Worm (Caenorhabditis elegans) whole organism, L1 larva: ENCODE results near the gene F56D6.6.

Source experiments
- C16A3.4 ChIP-seq: fragments of 150-350 bp; optimal IDR thresholded peaks from 2 replicates; lab custom pipeline; 2014; ENCODE audit warnings: missing biosample characterization, missing genetic modification characterization
- alr-1 ChIP-seq: fragments of 200-800 bp; sonication (Bioruptor generic); optimal IDR thresholded peaks from 2 replicates; lab custom pipeline; 2018; ENCODE audit warnings: borderline replicate concordance, mild to moderate bottlenecking, missing genetic modification characterization, missing compliant biosample characterization
- aly-2 ChIP-seq: fragments of 150-350 bp; optimal IDR thresholded peaks from 2 replicates; lab custom pipeline; 2014; ENCODE audit warnings: missing biosample characterization, missing genetic modification characterization
- ama-1 ChIP-seq: fragments of 150-350 bp; optimal IDR thresholded peaks from 2 replicates; lab custom pipeline; 2014
- blmp-1 ChIP-seq: fragments of 150-350 bp; optimal IDR thresholded peaks from 2 replicates; lab custom pipeline; 2014; ENCODE audit warnings: missing biosample characterization, missing genetic modification characterization
- ceh-82 ChIP-seq, 3 experiments: fragments of 150-350 bp in 1 of 3; sonication (generic microtip) in 2 of 3; optimal IDR thresholded peaks; 2 replicates each; lab custom pipeline; 2014 to 2017; ENCODE audit warnings: missing biosample characterization in 3 of 3, missing genetic modification characterization in 3 of 3
- ceh-90 ChIP-seq: sonication (generic microtip); optimal IDR thresholded peaks from 2 replicates; lab custom pipeline; 2016; ENCODE audit warnings: missing genetic modification characterization, missing compliant biosample characterization
- dpl-1 ChIP-seq, 3 experiments: fragments of 150-350 bp in 2 of 3; sonication (generic microtip) in 1 of 3; optimal IDR thresholded peaks; 2 replicates each; lab custom pipeline; 2014 to 2017; ENCODE audit warnings: missing biosample characterization in 3 of 3, missing genetic modification characterization in 3 of 3, missing genetic modification reagents in 3 of 3
- efl-1 ChIP-seq, 4 experiments: fragments of 150-350 bp; optimal IDR thresholded peaks in 3 of 4; peaks in 1 of 4; 1 replicate in 1 of 4; 2 replicates in 3 of 4; lab custom pipeline; 2014; ENCODE audit warnings: missing biosample characterization in 2 of 4, missing genetic modification characterization in 2 of 4, missing genetic modification reagents in 2 of 4
- efl-3 ChIP-seq: fragments of 200-800 bp; sonication (Bioruptor generic); optimal IDR thresholded peaks from 2 replicates; lab custom pipeline; 2018; ENCODE audit warnings: mild to moderate bottlenecking, missing genetic modification characterization, missing compliant biosample characterization
- elt-3 ChIP-seq, 6 experiments: fragments of 150-350 bp in 1 of 6; sonication (generic microtip); optimal IDR thresholded peaks; 2 replicates each; lab custom pipeline; 2017 to 2018; ENCODE audit warnings: missing biosample characterization in 6 of 6, missing genetic modification characterization in 6 of 6, inconsistent platforms in 1 of 6
- ets-5 ChIP-seq: fragments of 200-800 bp; sonication (Bioruptor generic); IDR thresholded peaks from 2 replicates; pipeline ENCODE4 v1.3.6; 2022; ENCODE audit warnings: missing genetic modification characterization, missing compliant biosample characterization
- grh-1 ChIP-seq: fragments of 200-800 bp; sonication (Bioruptor generic); IDR thresholded peaks from 2 replicates; pipeline ENCODE4 v1.3.6; 2022; ENCODE audit warnings: missing genetic modification reagents, missing genetic modification characterization, missing compliant biosample characterization
- hlh-17 ChIP-seq: fragments of 200-800 bp; sonication (Bioruptor generic); optimal IDR thresholded peaks from 2 replicates; lab custom pipeline; 2018; ENCODE audit warnings: missing genetic modification characterization, mild to moderate bottlenecking, missing compliant biosample characterization, moderate library complexity, borderline replicate concordance
- hpl-2 ChIP-seq: fragments of 150-350 bp; optimal IDR thresholded peaks from 2 replicates; lab custom pipeline; 2014; ENCODE audit warnings: missing biosample characterization, missing genetic modification reagents, missing genetic modification characterization
- irx-1 ChIP-seq: sonication (generic microtip); optimal IDR thresholded peaks from 2 replicates; lab custom pipeline; 2016; ENCODE audit warnings: missing genetic modification characterization, missing compliant biosample characterization
- jun-1 ChIP-seq: fragments of 150-350 bp; optimal IDR thresholded peaks from 2 replicates; lab custom pipeline; 2014; ENCODE audit warnings: missing biosample characterization, missing genetic modification reagents, missing genetic modification characterization
- lin-13 ChIP-seq: fragments of 150-350 bp; optimal IDR thresholded peaks from 2 replicates; lab custom pipeline; 2014; ENCODE audit warnings: missing biosample characterization, missing genetic modification reagents, missing genetic modification characterization
- lin-15B ChIP-seq: fragments of 150-350 bp; sonication (generic microtip); optimal IDR thresholded peaks from 3 replicates; lab custom pipeline; 2014; ENCODE audit warnings: missing biosample characterization, missing genetic modification characterization
- lin-35 ChIP-seq, 2 experiments: fragments of 150-350 bp; optimal IDR thresholded peaks; 2 replicates each; lab custom pipeline; 2014; ENCODE audit warnings: missing biosample characterization in 2 of 2, missing genetic modification characterization in 2 of 2, missing genetic modification reagents in 2 of 2
- lir-3 ChIP-seq: sonication (generic microtip); optimal IDR thresholded peaks from 2 replicates; lab custom pipeline; 2016; ENCODE audit warnings: mild to moderate bottlenecking, missing genetic modification characterization, moderate library complexity, missing compliant biosample characterization; ENCODE audit not compliant: poor library complexity
- lsy-2 ChIP-seq, 2 experiments: fragments of 150-350 bp; optimal IDR thresholded peaks; 2 replicates each; lab custom pipeline; 2014; ENCODE audit warnings: missing biosample characterization in 2 of 2, missing genetic modification characterization in 2 of 2
- mab-9 ChIP-seq: fragments of 200-800 bp; sonication (Bioruptor generic); IDR thresholded peaks from 2 replicates; pipeline ENCODE4 v1.3.6; 2022; ENCODE audit warnings: missing genetic modification reagents, missing genetic modification characterization, missing compliant biosample characterization
- nhr-20 ChIP-seq: sonication (generic microtip); optimal IDR thresholded peaks from 2 replicates; lab custom pipeline; 2016; ENCODE audit warnings: mild to moderate bottlenecking, missing genetic modification characterization, missing compliant biosample characterization
- nhr-237 ChIP-seq: fragments of 150-350 bp; optimal IDR thresholded peaks from 2 replicates; lab custom pipeline; 2014; ENCODE audit warnings: missing biosample characterization, missing genetic modification characterization
- nhr-28 ChIP-seq: fragments of 150-350 bp; optimal IDR thresholded peaks from 2 replicates; lab custom pipeline; 2014; ENCODE audit warnings: missing biosample characterization, missing genetic modification characterization
- nhr-47 ChIP-seq: sonication (generic microtip); optimal IDR thresholded peaks from 2 replicates; lab custom pipeline; 2016; ENCODE audit warnings: mild to moderate bottlenecking, missing genetic modification characterization, moderate library complexity, missing compliant biosample characterization
- nhr-76 ChIP-seq: sonication (generic microtip); optimal IDR thresholded peaks from 2 replicates; lab custom pipeline; 2017; ENCODE audit warnings: missing biosample characterization, missing genetic modification characterization
- nhr-85 ChIP-seq: sonication (generic microtip); peaks from one replicate; lab custom pipeline; 2016; ENCODE audit warnings: missing genetic modification characterization, inconsistent platforms, missing compliant biosample characterization
- nhr-90 ChIP-seq: sonication (generic microtip); optimal IDR thresholded peaks from 2 replicates; lab custom pipeline; 2016; ENCODE audit warnings: mild to moderate bottlenecking, missing genetic modification characterization, missing compliant biosample characterization; ENCODE audit not compliant: poor library complexity
- rnt-1 ChIP-seq: sonication (generic microtip); optimal IDR thresholded peaks from 2 replicates; lab custom pipeline; 2016; ENCODE audit warnings: mild to moderate bottlenecking, missing genetic modification characterization, moderate library complexity, missing compliant biosample characterization
- skn-1 ChIP-seq: fragments of 150-350 bp; optimal IDR thresholded peaks from 2 replicates; lab custom pipeline; 2014; ENCODE audit warnings: missing biosample characterization, missing genetic modification characterization
- snpc-4 ChIP-seq: fragments of 150-350 bp; optimal IDR thresholded peaks from 2 replicates; lab custom pipeline; 2014; ENCODE audit warnings: missing biosample characterization, missing genetic modification characterization
- sptf-1 ChIP-seq: fragments of 150-350 bp; optimal IDR thresholded peaks from 2 replicates; lab custom pipeline; 2014; ENCODE audit warnings: missing biosample characterization, missing genetic modification characterization
- zip-4 ChIP-seq: fragments of 200-800 bp; sonication (Bioruptor generic); optimal IDR thresholded peaks from 2 replicates; lab custom pipeline; 2018; ENCODE audit warnings: mild to moderate bottlenecking, missing genetic modification characterization, moderate library complexity, missing compliant biosample characterization
- ztf-4 ChIP-seq: fragments of 150-350 bp; optimal IDR thresholded peaks from 2 replicates; lab custom pipeline; 2014; ENCODE audit warnings: missing biosample characterization, missing genetic modification characterization

F56D6.6 gene

DNA sequence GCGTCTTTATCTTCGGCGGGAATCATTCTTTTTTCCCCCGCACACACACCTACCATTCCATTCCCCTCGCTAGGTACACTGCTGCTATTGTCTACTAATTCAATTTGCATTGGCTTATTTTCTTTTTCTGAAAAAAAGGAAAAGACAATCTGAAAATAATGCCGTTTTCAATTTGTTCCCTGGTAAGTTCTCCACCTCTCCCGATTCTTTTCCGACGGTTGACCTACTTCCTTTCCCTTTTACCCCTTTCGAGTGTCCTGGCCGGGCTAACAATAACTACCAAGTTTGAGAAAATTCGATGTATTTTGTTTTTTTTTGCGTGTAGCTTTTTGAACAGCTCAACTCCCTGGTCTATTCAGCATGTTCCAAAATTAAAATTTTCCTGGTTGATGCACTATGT is 35.8 kb upstream of the F56D6.6 start, which contains the start of gene F37C4.4:
Gene F37C4.4 (plus strand): TSS at position 58 of the 400 bp plus-strand sequence.
- TF ChIP-seq sptf-1 (tag; lab: Kevin White, UChicago) (no peak), ama-1 (lab: Kevin White, UChicago) (no peak), nhr-28 (tag; lab: Kevin White, UChicago) (no peak), C16A3.4 (tag; lab: Kevin White, UChicago) (no peak), blmp-1 (tag; lab: Kevin White, UChicago) (peak; percentile 82), nhr-76 (tag; lab: Kevin White, UChicago) (no peak), lin-15B (no peak), efl-1 (optimal IDR thresholded peaks at IDR 0.05; lab: Kevin White, UChicago) (no peak), efl-1 (GFP tag; optimal IDR thresholded peaks at IDR 0.05 in 1 of 2; lab: Kevin White, UChicago) (peak in 1 of 2 experiments; percentile 83), rnt-1 (no peak), lin-35 (GFP tag; optimal IDR thresholded peaks at IDR 0.05; lab: Kevin White, UChicago) (no peak), nhr-20 (no peak), nhr-47 (tag; lab: Kevin White, UChicago) (no peak)

DNA sequence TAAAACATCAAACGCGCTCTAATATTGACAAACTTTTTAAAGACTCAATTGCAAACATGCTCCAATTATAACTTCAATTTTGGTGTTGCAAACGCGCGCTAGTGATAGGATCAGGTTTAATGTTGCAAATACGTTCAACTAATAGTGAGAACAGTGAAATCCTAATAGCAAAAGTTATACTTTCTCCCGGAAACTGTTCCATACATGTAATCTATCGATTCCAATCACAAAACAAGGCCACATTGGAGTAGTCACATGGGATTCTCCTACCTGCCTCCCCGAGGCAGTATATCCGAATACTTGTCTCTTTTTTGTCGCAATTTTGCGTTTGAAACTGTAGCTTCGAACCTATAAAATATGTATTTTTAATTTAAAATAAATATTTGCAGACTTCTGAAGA is 33.2 kb upstream of the F56D6.6 start:
- TF ChIP-seq lin-13 (no peak), nhr-85 (tag; lab: Kevin White, UChicago) (peak; percentile 46), blmp-1 (tag; lab: Kevin White, UChicago) (peak; percentile 93), ama-1 (lab: Kevin White, UChicago) (no peak), zip-4 (GFP tag; lab: Kevin White, UChicago) (no peak)

DNA sequence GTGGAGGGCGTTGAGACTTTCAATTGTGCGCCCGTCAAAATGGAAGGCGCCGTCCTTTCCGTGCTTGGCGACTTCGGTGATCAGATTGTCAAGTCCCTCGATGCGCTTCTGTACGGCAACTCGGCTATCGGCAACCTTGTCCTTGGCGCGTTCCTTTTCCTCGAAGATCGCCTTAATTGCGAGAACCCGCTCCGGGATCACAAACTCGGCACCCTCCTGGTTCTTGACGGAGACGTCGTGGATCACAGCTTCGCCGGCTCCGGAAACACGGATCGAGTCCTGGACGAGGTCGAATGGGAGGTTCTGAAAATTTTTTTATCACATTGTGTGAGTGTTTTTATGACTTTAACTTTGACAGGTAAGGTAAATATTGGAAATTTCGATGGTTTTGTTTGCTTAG is 29.9 kb upstream of the F56D6.6 start:
- TF ChIP-seq lir-3 (no peak), ceh-90 (tag; lab: Kevin White, UChicago) (no peak), hlh-17 (no peak), alr-1 (no peak), irx-1 (no peak), ceh-82 (tag; optimal IDR thresholded peaks at IDR 0.05; lab: Kevin White, UChicago) (no peak), grh-1 (GFP tag; lab: Robert Waterston, UW) (no peak), nhr-237 (tag; lab: Kevin White, UChicago) (no peak), snpc-4 (tag; lab: Kevin White, UChicago) (no peak), nhr-90 (tag; lab: Kevin White, UChicago) (no peak), elt-3 (tag; optimal IDR thresholded peaks at IDR 0.05; lab: Kevin White, UChicago) (no peak), aly-2 (tag; lab: Kevin White, UChicago) (no peak), efl-3 (GFP tag; lab: Kevin White, UChicago) (no peak), ztf-4 (no peak)

DNA sequence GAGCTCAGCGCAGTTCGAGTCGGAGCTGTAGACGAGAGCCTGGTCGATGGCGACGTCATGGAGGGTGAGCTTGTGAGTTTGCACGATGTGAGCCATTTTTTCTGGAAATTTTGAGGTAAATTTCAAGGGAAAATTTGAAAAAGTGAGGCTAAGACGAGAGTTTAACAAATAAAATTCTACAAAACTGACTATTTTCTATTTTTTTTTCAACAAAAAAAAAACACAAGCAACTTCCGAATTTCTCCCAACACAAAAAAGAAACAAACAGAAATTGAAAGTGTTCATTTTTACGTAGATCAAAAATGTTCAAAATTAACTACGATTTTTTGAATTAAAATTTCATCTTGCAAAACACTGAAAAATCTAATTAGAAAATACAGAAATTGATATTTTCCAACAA is 29.3 kb upstream of the F56D6.6 start, which contains the start of gene F37C4.5:
Gene F37C4.5 (minus strand): TSS at position 101 of the 400 bp plus-strand sequence.
- TF ChIP-seq hpl-2 (GFP tag; lab: Kevin White, UChicago) (no peak), aly-2 (tag; lab: Kevin White, UChicago) (no peak), ama-1 (lab: Kevin White, UChicago) (no peak), ets-5 (no peak), rnt-1 (no peak), mab-9 (GFP tag; lab: Robert Waterston, UW) (no peak), jun-1 (tag; lab: Kevin White, UChicago) (no peak), lsy-2 (tag; optimal IDR thresholded peaks at IDR 0.05; lab: Kevin White, UChicago) (no peak), lir-3 (no peak), dpl-1 (GFP tag; optimal IDR thresholded peaks at IDR 0.05; lab: Kevin White, UChicago) (no peak), lin-13 (no peak), irx-1 (no peak), skn-1 (tag; lab: Kevin White, UChicago) (no peak)
- TF ChIP-seq, all 84 proteins: peak for 0
